Worm (Caenorhabditis elegans): ENCODE measurements around the gene glr-6.
A peak's percentile ranks its signal among the peaks of the same experiment; 100 is the strongest.

Gene glr-6

ce11 chrX:6805427-6805826 lies 35.1 kb downstream of the glr-6 start:
- TF ChIP-seq zim-3 (tag; optimal IDR thresholded peaks at IDR 0.05) (no peak), akir-1 (GFP tag; optimal IDR thresholded peaks at IDR 0.05) (no peak), lsy-27 (tag; optimal IDR thresholded peaks at IDR 0.05; ENCODE audit: borderline replicate concordance, insufficient read depth) (no peak)

- no peak for TF ChIP-seq atf-7 (tag; optimal IDR thresholded peaks at IDR 0.05)
- TF ChIP-seq F23B12.7 (tag; optimal IDR thresholded peaks at IDR 0.05; ENCODE audit: insufficient read depth): no peak
- TF ChIP-seq nfyb-1 (GFP tag; IDR thresholded peaks at IDR 0.05): no peak
- no peak for TF ChIP-seq tbx-9 (tag; optimal IDR thresholded peaks at IDR 0.05; ENCODE audit: borderline replicate concordance)
- TF ChIP-seq snpc-4 (GFP tag; optimal IDR thresholded peaks at IDR 0.05): no peak
- peak in 1 of 4 experiments; percentile 5 for TF ChIP-seq snpc-4 (tag; optimal IDR thresholded peaks at IDR 0.05)
- TF ChIP-seq sea-2 (GFP tag; IDR thresholded peaks at IDR 0.05): no peak
- no peak for TF ChIP-seq B0035.1 (tag; optimal IDR thresholded peaks at IDR 0.05)
- no peak for TF ChIP-seq Y95B8A.8 (GFP tag; IDR thresholded peaks at IDR 0.05)
- peak; percentile 46 for TF ChIP-seq lin-40 (tag; optimal IDR thresholded peaks at IDR 0.05)
- no peak for TF ChIP-seq F39B2.1 (GFP tag; IDR thresholded peaks at IDR 0.05)
- no peak for TF ChIP-seq cebp-1 (GFP tag; IDR thresholded peaks at IDR 0.05)
- TF ChIP-seq cebp-1 (tag; optimal IDR thresholded peaks at IDR 0.05): peak; percentile 31
- peak in 1 of 3 experiments; percentile 78 for TF ChIP-seq lin-35 (GFP tag; optimal IDR thresholded peaks at IDR 0.05)
- peak; percentile 12 for TF ChIP-seq ama-1 (optimal IDR thresholded peaks at IDR 0.05)
- TF ChIP-seq ama-1 (GFP tag; optimal IDR thresholded peaks at IDR 0.05): no peak
- TF ChIP-seq ets-4 (GFP tag; optimal IDR thresholded peaks at IDR 0.05): no peak
- TF ChIP-seq lin-54 (GFP tag; optimal IDR thresholded peaks at IDR 0.05): peak; percentile 78
- TF ChIP-seq Y79H2A.3 (GFP tag; conservative IDR thresholded peaks at IDR 0.05): no peak
- no peak for TF ChIP-seq rcor-1 (GFP tag; IDR thresholded peaks at IDR 0.05)
- TF ChIP-seq hmg-1.2 (GFP tag; IDR thresholded peaks at IDR 0.05): peak; percentile 61; the same call in 1 of the 2 replicates
- TF ChIP-seq nfya-1 (tag; optimal IDR thresholded peaks at IDR 0.05; ENCODE audit: borderline replicate concordance, insufficient read depth): no peak
- TF ChIP-seq snpc-1.3 (tag; optimal IDR thresholded peaks at IDR 0.05; ENCODE audit: insufficient read depth): no peak
- peak; percentile 27 for TF ChIP-seq tbp1 (GFP tag; optimal IDR thresholded peaks at IDR 0.05)
- no peak for TF ChIP-seq pbrm-1 (GFP tag; IDR thresholded peaks at IDR 0.05)
- peak; percentile 86 for TF ChIP-seq nhr-80 (tag; optimal IDR thresholded peaks at IDR 0.05)
- TF ChIP-seq hlh-12 (tag; optimal IDR thresholded peaks at IDR 0.05): no peak
- TF ChIP-seq attf-5 (GFP tag; optimal IDR thresholded peaks at IDR 0.05): peak; percentile 14
- TF ChIP-seq Y53G8AR.9 (GFP tag; conservative IDR thresholded peaks at IDR 0.05): 0 out of 2 replicates have a peak, but pooled peaks have one; percentile 30
- TF ChIP-seq Y67H2A.10 (GFP tag; conservative IDR thresholded peaks at IDR 0.05): 0 out of 2 replicates have a peak, but pooled peaks have one; percentile 7
- TF ChIP-seq Y53F4B.3 (GFP tag; IDR thresholded peaks at IDR 0.05): no peak
- TF ChIP-seq B0261.1 (tag; optimal IDR thresholded peaks at IDR 0.05): no peak
- TF ChIP-seq repo-1 (tag; optimal IDR thresholded peaks at IDR 0.05): no peak
These were observed 35.7 kb downstream of the glr-6 start for ce11 chrX:6804857-6805256.

- TF ChIP-seq egrh-3 (GFP tag; IDR thresholded peaks at IDR 0.05) (no peak), C06A6.2 (GFP tag; conservative IDR thresholded peaks at IDR 0.05) (peak; percentile 44; the same call in 1 of the 2 replicates)
These were observed 36.1 kb downstream of the glr-6 start for ce11 chrX:6804405-6804804.
